Fruit fly (Drosophila melanogaster) whole organism, wandering third instar larva: Measurements from ENCODE around the gene Lip1.

Experiments used
- foxo ChIP-seq, 2 experiments: fragments of 200-800 bp; sonication (Bioruptor generic); optimal IDR thresholded peaks; 2 replicates in 1 of 2; 3 replicates in 1 of 2; lab custom pipeline; 2016 to 2017; ENCODE audit warnings: missing biosample characterization in 2 of 2, missing genetic modification characterization in 2 of 2
- h ChIP-seq: fragments of 200-800 bp; sonication (Bioruptor generic); optimal IDR thresholded peaks from 3 replicates; lab custom pipeline; 2016; ENCODE audit warnings: missing biosample characterization, mild to moderate bottlenecking, missing genetic modification characterization

DNA sequence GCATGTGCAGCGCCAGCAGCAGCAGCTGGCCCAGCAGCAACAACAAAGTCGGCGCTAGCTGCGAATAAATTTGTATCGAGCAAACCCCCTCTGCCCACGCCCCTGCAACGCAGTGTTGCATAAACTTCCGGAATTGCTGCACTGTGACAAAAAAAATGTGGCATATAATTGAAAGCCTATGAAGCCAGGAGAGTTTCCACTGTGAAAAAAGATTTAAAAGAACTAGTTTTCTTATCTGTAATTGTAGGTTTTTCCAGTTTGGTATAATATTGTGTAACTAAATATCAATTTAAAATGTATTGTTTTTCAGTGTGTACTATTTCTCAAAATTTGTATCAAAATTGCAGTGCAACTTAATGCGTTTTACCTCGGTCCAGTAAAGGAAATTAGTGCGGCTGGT lies 46.9 kb upstream of the Lip1 start:
- TF ChIP-seq foxo (GFP tag; optimal IDR thresholded peaks at IDR 0.05; lab: Kevin White, UChicago) (no peak), h (no peak)
